Worm (Caenorhabditis elegans): ENCODE results near the gene twk-17.
A peak's percentile ranks its signal among the peaks of the same experiment; 100 is the strongest.

Gene twk-17

DNA sequence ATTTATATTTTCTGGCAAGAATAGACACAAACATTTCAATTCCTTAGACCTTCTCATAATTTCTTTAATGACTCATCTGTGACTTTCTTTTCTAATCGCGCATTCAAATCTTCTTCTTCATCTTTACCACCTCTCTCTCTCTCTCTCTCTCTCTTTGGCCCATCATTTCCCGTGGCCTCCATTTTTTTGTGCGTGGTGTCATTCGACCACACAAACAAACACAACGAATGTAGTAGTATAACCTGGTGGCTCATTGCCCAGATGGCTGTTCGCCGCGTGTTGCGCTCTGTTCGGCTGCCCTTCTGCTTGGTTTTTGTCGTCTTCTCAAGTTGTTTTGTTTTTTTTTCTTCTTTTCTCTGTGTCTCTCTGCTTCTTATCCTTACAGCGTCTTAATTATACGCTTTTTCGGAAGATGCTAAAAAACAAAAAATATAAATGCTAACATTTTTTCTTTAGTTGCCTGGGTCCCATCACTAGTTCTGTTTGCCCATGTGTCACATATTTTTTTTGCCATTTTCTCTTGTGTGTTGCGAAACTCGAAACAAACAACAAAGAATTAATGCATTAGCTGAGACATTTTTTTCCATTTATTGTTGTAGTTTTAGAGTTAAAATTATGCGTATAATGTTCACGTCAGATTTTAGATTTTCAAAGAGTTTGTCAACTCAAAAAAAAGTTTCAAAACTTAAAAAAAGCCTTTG lies 30.3 kb downstream of the twk-17 start:
- TF ChIP-seq isw-1 (GFP tag; IDR thresholded peaks at IDR 0.05), result no peak
- TF ChIP-seq skn-1 (tag; optimal IDR thresholded peaks at IDR 0.05), result no peak
- no peak for TF ChIP-seq mab-9 (GFP tag; IDR thresholded peaks at IDR 0.05)
- no peak for TF ChIP-seq irx-1 (tag; optimal IDR thresholded peaks at IDR 0.05)
- no peak for TF ChIP-seq pqm-1 (tag; optimal IDR thresholded peaks at IDR 0.05)
- no peak for TF ChIP-seq xbp-1 (tag; optimal IDR thresholded peaks at IDR 0.05)
- TF ChIP-seq efl-1 (optimal IDR thresholded peaks at IDR 0.05), result no peak
- no peak for TF ChIP-seq efl-1 (GFP tag; optimal IDR thresholded peaks at IDR 0.05 in 1 of 2)
- no peak for TF ChIP-seq nhr-47 (tag; optimal IDR thresholded peaks at IDR 0.05)
- no peak for TF ChIP-seq fkh-10 (GFP tag; optimal IDR thresholded peaks at IDR 0.05)
- TF ChIP-seq nhr-85 (tag), result peak; percentile 80
- peak; percentile 6 for TF ChIP-seq nhr-71 (tag; optimal IDR thresholded peaks at IDR 0.05)
- TF ChIP-seq elt-3 (tag; optimal IDR thresholded peaks at IDR 0.05), result no peak
- TF ChIP-seq nhr-237 (tag; optimal IDR thresholded peaks at IDR 0.05), result no peak
- no peak for TF ChIP-seq hlh-4 (tag; optimal IDR thresholded peaks at IDR 0.05)
- TF ChIP-seq mef-2 (tag; optimal IDR thresholded peaks at IDR 0.05), result no peak
- peak; percentile 30 for TF ChIP-seq blmp-1 (tag; optimal IDR thresholded peaks at IDR 0.05)
- no peak for TF ChIP-seq aly-2 (tag; optimal IDR thresholded peaks at IDR 0.05)
- TF ChIP-seq F16B12.6 (tag; optimal IDR thresholded peaks at IDR 0.05), result no peak
- no peak for TF ChIP-seq pax-3 (tag; optimal IDR thresholded peaks at IDR 0.05)
- TF ChIP-seq dsc-1 (tag; optimal IDR thresholded peaks at IDR 0.05), result no peak
- no peak for TF ChIP-seq mdl-1 (tag; optimal IDR thresholded peaks at IDR 0.05)
- no peak for TF ChIP-seq Y116A8C.19 (tag; optimal IDR thresholded peaks at IDR 0.05; ENCODE audit: borderline replicate concordance)
- peak; percentile 1 for TF ChIP-seq fos-1 (tag; optimal IDR thresholded peaks at IDR 0.05)
- TF ChIP-seq snpc-4 (tag; optimal IDR thresholded peaks at IDR 0.05), result no peak
- TF ChIP-seq tlp-1 (tag; optimal IDR thresholded peaks at IDR 0.05), result no peak
- peak; percentile 43 for TF ChIP-seq mep-1 (tag; optimal IDR thresholded peaks at IDR 0.05)
- TF ChIP-seq unc-30 (tag; optimal IDR thresholded peaks at IDR 0.05), result no peak
- no peak for TF ChIP-seq ztf-4 (tag; optimal IDR thresholded peaks at IDR 0.05)
- no peak for TF ChIP-seq ceh-8 (GFP tag; optimal IDR thresholded peaks at IDR 0.05)
- TF ChIP-seq hlh-17 (GFP tag; optimal IDR thresholded peaks at IDR 0.05; ENCODE audit: borderline replicate concordance), result no peak
- no peak for TF ChIP-seq nhr-28 (tag; optimal IDR thresholded peaks at IDR 0.05)
- TF ChIP-seq jun-1 (tag; optimal IDR thresholded peaks at IDR 0.05), result no peak
- TF ChIP-seq zag-1 (tag; optimal IDR thresholded peaks at IDR 0.05), result no peak
- no peak for TF ChIP-seq C34B4.2 (tag; optimal IDR thresholded peaks at IDR 0.05)
- no peak for TF ChIP-seq sup-37 (GFP tag; optimal IDR thresholded peaks at IDR 0.05)
- no peak for TF ChIP-seq tbx-2 (tag; optimal IDR thresholded peaks at IDR 0.05)
- TF ChIP-seq grh-1 (GFP tag; IDR thresholded peaks at IDR 0.05), result no peak
- TF ChIP-seq ceh-63 (GFP tag; optimal IDR thresholded peaks at IDR 0.05), result no peak
- TF ChIP-seq rnt-1 (tag; optimal IDR thresholded peaks at IDR 0.05), result peak; percentile 11
- TF ChIP-seq lin-39 (tag; optimal IDR thresholded peaks at IDR 0.05), result no peak
- no peak for TF ChIP-seq nhr-84 (tag; optimal IDR thresholded peaks at IDR 0.05)
- no peak for TF ChIP-seq nhr-12 (tag; optimal IDR thresholded peaks at IDR 0.05)
- peak; percentile 39 for TF ChIP-seq lin-14 (GFP tag; optimal IDR thresholded peaks at IDR 0.05)
- no peak for TF ChIP-seq lsy-2 (tag; optimal IDR thresholded peaks at IDR 0.05)

DNA sequence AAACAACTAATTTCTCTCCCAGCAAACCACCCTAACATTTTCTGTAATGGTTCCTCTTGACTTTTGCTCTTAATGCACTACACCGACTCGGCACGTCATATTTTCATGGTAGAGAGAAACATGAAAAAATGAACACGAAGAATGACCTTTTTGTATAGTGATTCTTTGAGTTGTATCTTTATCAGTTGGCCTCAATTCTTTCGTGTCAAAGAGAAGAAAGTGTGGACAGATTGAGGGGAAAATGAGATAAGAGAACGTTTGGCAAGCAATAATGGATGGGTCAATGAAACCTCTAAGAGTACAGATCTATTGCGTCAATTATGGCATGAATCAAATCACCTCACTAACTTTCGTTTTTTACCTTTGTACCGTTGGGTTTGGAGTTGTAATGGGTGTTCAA lies 31.9 kb downstream of the twk-17 start:
- TF ChIP-seq nhr-12 (tag; optimal IDR thresholded peaks at IDR 0.05) (no peak), ztf-11 (tag; optimal IDR thresholded peaks at IDR 0.05) (no peak), ztf-4 (tag; optimal IDR thresholded peaks at IDR 0.05) (no peak), elt-2 (tag; optimal IDR thresholded peaks at IDR 0.05) (peak; percentile 50), zip-4 (GFP tag; optimal IDR thresholded peaks at IDR 0.05) (no peak), pax-3 (tag; optimal IDR thresholded peaks at IDR 0.05) (no peak), blmp-1 (tag; optimal IDR thresholded peaks at IDR 0.05) (peak; percentile 55), lin-14 (GFP tag; optimal IDR thresholded peaks at IDR 0.05) (peak; percentile 6), nhr-28 (tag; optimal IDR thresholded peaks at IDR 0.05) (no peak), elt-3 (tag; optimal IDR thresholded peaks at IDR 0.05) (peak in 1 of 6 experiments; percentile 3), pqm-1 (tag; optimal IDR thresholded peaks at IDR 0.05) (peak; percentile 80), grh-1 (GFP tag; IDR thresholded peaks at IDR 0.05) (no peak), lin-35 (GFP tag; optimal IDR thresholded peaks at IDR 0.05) (peak in 1 of 2 experiments; percentile 2), nhr-71 (tag; optimal IDR thresholded peaks at IDR 0.05) (peak; percentile 4), sup-37 (GFP tag; optimal IDR thresholded peaks at IDR 0.05) (no peak), lsy-2 (tag; optimal IDR thresholded peaks at IDR 0.05) (no peak)
